Worm (Caenorhabditis elegans) whole organism, L4 larva: Measurements from ENCODE around the gene ugt-34.

Experiments used
- Y105C5A.15 ChIP-seq: fragments of 200-800 bp; sonication (Bioruptor generic); IDR thresholded peaks from 2 replicates; pipeline ENCODE4 v1.3.6; 2022; ENCODE audit warnings: missing genetic modification characterization, missing compliant biosample characterization
- ZK546.5 ChIP-seq, 2 experiments: sonication (generic microtip); optimal IDR thresholded peaks; 2 replicates each; lab custom pipeline; 2017; ENCODE audit warnings: missing biosample characterization in 2 of 2, missing genetic modification characterization in 2 of 2
- lin-15B ChIP-seq: fragments of 150-350 bp; sonication (generic microtip); optimal IDR thresholded peaks from 3 replicates; lab custom pipeline; 2014; ENCODE audit warnings: missing biosample characterization, missing genetic modification characterization

DNA sequence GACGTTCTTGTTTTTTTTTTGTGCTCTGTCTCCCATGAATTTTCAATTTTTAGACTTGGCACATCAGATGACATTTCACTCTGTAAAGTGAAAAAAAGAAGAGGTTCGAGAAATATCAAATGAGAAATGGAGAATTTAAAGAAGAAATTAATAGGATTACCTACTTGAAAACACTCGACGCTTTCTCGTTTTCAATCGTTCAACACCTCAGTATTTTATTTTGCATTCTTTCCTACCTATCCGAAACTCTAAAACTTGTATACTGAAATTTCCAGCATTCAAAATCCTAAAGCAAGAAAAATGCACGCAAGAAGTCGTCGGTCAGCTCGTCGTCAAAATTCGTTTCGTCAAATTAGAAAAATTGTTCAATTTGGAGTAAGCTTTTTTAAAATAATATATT is 21.1 kb downstream of the ugt-34 start, which contains the start of gene kvs-2:
- TF ChIP-seq Y105C5A.15 (no peak), lin-15B (tag; lab: Kevin White, UChicago) (no peak), ZK546.5 (tag; optimal IDR thresholded peaks at IDR 0.05; lab: Kevin White, UChicago) (no peak)
